Fruit fly (Drosophila melanogaster) whole organism, embryonic: ENCODE data around the gene Cka.
A peak's percentile ranks its signal among the peaks of the same experiment; 100 is the strongest.

ENCODE experiments used
- Ada2b ChIP-seq: fragments of 200-800 bp; sonication (Bioruptor generic); IDR thresholded peaks from 2 replicates; pipeline ENCODE4 v1.3.6; 2022; ENCODE audit warnings: missing biosample characterization, missing genetic modification characterization
- Antp ChIP-seq: fragments of 200-800 bp; sonication (Bioruptor generic); optimal IDR thresholded peaks from 3 replicates; lab custom pipeline; 2016; ENCODE audit warnings: missing biosample characterization, missing genetic modification characterization
- B-H2 ChIP-seq: fragments of 200-800 bp; sonication (Bioruptor generic); optimal IDR thresholded peaks from 2 replicates; lab custom pipeline; 2018; ENCODE audit warnings: missing biosample characterization, mild to moderate bottlenecking, missing genetic modification characterization
- CG11504 ChIP-seq: fragments of 200-800 bp; sonication (Bioruptor generic); optimal IDR thresholded peaks from 3 replicates; lab custom pipeline; 2019; ENCODE audit warnings: missing biosample characterization, mild to moderate bottlenecking, missing genetic modification characterization, moderate library complexity
- CG11695 ChIP-seq: fragments of 200-800 bp; sonication (Bioruptor generic); IDR thresholded peaks from 3 replicates; pipeline ENCODE4 v1.3.6; 2022; ENCODE audit warnings: missing biosample characterization, missing genetic modification characterization
- CG12236 ChIP-seq: fragments of 200-800 bp; sonication (Bioruptor generic); optimal IDR thresholded peaks from 2 replicates; lab custom pipeline; 2016; ENCODE audit warnings: missing biosample characterization, missing genetic modification characterization
- CG12659 ChIP-seq: fragments of 200-800 bp; sonication (Bioruptor generic); optimal IDR thresholded peaks from 3 replicates; lab custom pipeline; 2017; ENCODE audit warnings: mild to moderate bottlenecking, missing biosample characterization, missing genetic modification reagents, missing genetic modification characterization
- CG13123 ChIP-seq: fragments of 200-800 bp; sonication (Bioruptor generic); optimal IDR thresholded peaks from 2 replicates; lab custom pipeline; 2016; ENCODE audit warnings: missing biosample characterization, missing genetic modification characterization
- CG14050 ChIP-seq: fragments of 200-800 bp; sonication (Bioruptor generic); IDR thresholded peaks from 3 replicates; pipeline ENCODE4 v1.3.6; 2022; ENCODE audit warnings: missing biosample characterization, missing genetic modification characterization
- CG15269 ChIP-seq: fragments of 200-800 bp; sonication (Bioruptor generic); optimal IDR thresholded peaks from 2 replicates; lab custom pipeline; 2018; ENCODE audit warnings: missing biosample characterization, mild to moderate bottlenecking, missing genetic modification characterization, moderate library complexity
- CG15601 ChIP-seq: fragments of 200-800 bp; sonication (Bioruptor generic); optimal IDR thresholded peaks from 3 replicates; lab custom pipeline; 2019; ENCODE audit warnings: missing biosample characterization, mild to moderate bottlenecking, missing genetic modification characterization, moderate library complexity
- CG17912 ChIP-seq: fragments of 200-800 bp; sonication (Bioruptor generic); optimal IDR thresholded peaks from 2 replicates; lab custom pipeline; 2018; ENCODE audit warnings: missing biosample characterization, mild to moderate bottlenecking, missing genetic modification characterization
- CG18599 ChIP-seq: fragments of 200-800 bp; sonication (Bioruptor generic); optimal IDR thresholded peaks from 3 replicates; lab custom pipeline; 2017; ENCODE audit warnings: missing biosample characterization, missing genetic modification characterization, mild to moderate bottlenecking, moderate library complexity, missing genetic modification reagents
- CG30431 ChIP-seq: fragments of 200-800 bp; sonication (Bioruptor generic); optimal IDR thresholded peaks from 2 replicates; lab custom pipeline; 2017; ENCODE audit warnings: missing biosample characterization, missing genetic modification characterization
- CG31441 ChIP-seq: fragments of 200-800 bp; sonication (Bioruptor generic); IDR thresholded peaks from 2 replicates; pipeline ENCODE4 v1.3.6; 2022; ENCODE audit warnings: missing biosample characterization, missing genetic modification characterization
- CG3163 ChIP-seq: fragments of 200-800 bp; sonication (Bioruptor generic); optimal IDR thresholded peaks from 3 replicates; lab custom pipeline; 2016; ENCODE audit warnings: missing biosample characterization, missing genetic modification characterization
- CG5953 ChIP-seq: fragments of 200-800 bp; sonication (Bioruptor generic); IDR thresholded peaks from 2 replicates; pipeline ENCODE4 v1.3.6; 2022; ENCODE audit warnings: missing biosample characterization, missing genetic modification characterization
- CG7786 ChIP-seq: fragments of 200-800 bp; sonication (Bioruptor generic); optimal IDR thresholded peaks from 2 replicates; lab custom pipeline; 2016; ENCODE audit warnings: missing biosample characterization, missing genetic modification characterization
- CrebB ChIP-seq: fragments of 200-800 bp; sonication (Bioruptor generic); optimal IDR thresholded peaks from 3 replicates; lab custom pipeline; 2018; ENCODE audit warnings: missing biosample characterization, mild to moderate bottlenecking, missing genetic modification characterization
- Dad ChIP-seq: fragments of 200-800 bp; sonication (Bioruptor generic); optimal IDR thresholded peaks from 3 replicates; lab custom pipeline; 2016; ENCODE audit warnings: missing biosample characterization, missing genetic modification characterization
- HmgZ ChIP-seq: fragments of 200-800 bp; sonication (Bioruptor generic); optimal IDR thresholded peaks from 2 replicates; lab custom pipeline; 2018; ENCODE audit warnings: missing biosample characterization, mild to moderate bottlenecking, missing genetic modification characterization
- Hmr ChIP-seq: fragments of 200-800 bp; sonication (Bioruptor generic); optimal IDR thresholded peaks from 3 replicates; lab custom pipeline; 2017; ENCODE audit warnings: mild to moderate bottlenecking, missing biosample characterization, missing genetic modification reagents, missing genetic modification characterization
- Kr ChIP-seq: fragments of 200-800 bp; sonication (Bioruptor generic); optimal IDR thresholded peaks from 2 replicates; lab custom pipeline; 2017; ENCODE audit warnings: missing biosample characterization, mild to moderate bottlenecking, missing genetic modification characterization
- NK7.1 ChIP-seq: fragments of 200-800 bp; sonication (Bioruptor generic); optimal IDR thresholded peaks from 3 replicates; lab custom pipeline; 2016; ENCODE audit warnings: missing biosample characterization, missing genetic modification characterization
- Neu2 ChIP-seq: fragments of 200-800 bp; sonication (Bioruptor generic); optimal IDR thresholded peaks from 3 replicates; lab custom pipeline; 2016; ENCODE audit warnings: missing biosample characterization, missing genetic modification characterization, borderline replicate concordance
- NfI ChIP-seq: fragments of 200-800 bp; sonication (Bioruptor generic); optimal IDR thresholded peaks from 3 replicates; lab custom pipeline; 2018; ENCODE audit warnings: missing biosample characterization, mild to moderate bottlenecking, missing genetic modification characterization, moderate library complexity
- Opbp ChIP-seq: fragments of 200-800 bp; sonication (Bioruptor generic); IDR thresholded peaks from 3 replicates; pipeline ENCODE4 v1.3.6; 2022; ENCODE audit warnings: missing biosample characterization, missing genetic modification characterization; ENCODE audit not compliant: partially characterized antibody
- Sox100B ChIP-seq: fragments of 200-800 bp; sonication (Bioruptor generic); optimal IDR thresholded peaks from 3 replicates; lab custom pipeline; 2018; ENCODE audit warnings: missing biosample characterization, mild to moderate bottlenecking, missing genetic modification characterization
- Trl ChIP-seq, 3 experiments: fragments of >200 bp in 2 of 3; fragments of 200-800 bp in 1 of 3; sonication (Bioruptor generic) in 1 of 3; optimal IDR thresholded peaks; 2 replicates in 1 of 3; 3 replicates in 2 of 3; lab custom pipeline; 2016 to 2017; ENCODE audit warnings: missing biosample characterization in 1 of 3, missing genetic modification characterization in 1 of 3
- al ChIP-seq: fragments of 200-800 bp; sonication (Bioruptor generic); IDR thresholded peaks from 2 replicates; pipeline ENCODE4 v1.3.6; 2022; ENCODE audit warnings: missing biosample characterization, missing genetic modification characterization
- chinmo ChIP-seq: fragments of 200-800 bp; sonication (Bioruptor generic); IDR thresholded peaks from 4 replicates; pipeline ENCODE4 v1.3.6; 2022; ENCODE audit warnings: missing biosample characterization, missing genetic modification characterization; ENCODE audit not compliant: partially characterized antibody
- ci ChIP-seq: fragments of 200-800 bp; sonication (Bioruptor generic); IDR thresholded peaks from 3 replicates; pipeline ENCODE4 v1.3.6; 2022; ENCODE audit warnings: missing biosample characterization, missing genetic modification characterization
- dm ChIP-seq: fragments of 200-800 bp; sonication (Bioruptor generic); optimal IDR thresholded peaks from 3 replicates; lab custom pipeline; 2016; ENCODE audit warnings: missing biosample characterization, missing genetic modification characterization
- dmrt99B ChIP-seq: fragments of 200-800 bp; sonication (Bioruptor generic); optimal IDR thresholded peaks from 2 replicates; lab custom pipeline; 2018; ENCODE audit warnings: missing biosample characterization, mild to moderate bottlenecking, missing genetic modification characterization, moderate library complexity
- exex ChIP-seq: fragments of 200-800 bp; sonication (Bioruptor generic); optimal IDR thresholded peaks from 4 replicates; lab custom pipeline; 2018; ENCODE audit warnings: missing biosample characterization, mild to moderate bottlenecking, missing genetic modification characterization, moderate library complexity
- eyg ChIP-seq: fragments of 200-800 bp; sonication (Bioruptor generic); optimal IDR thresholded peaks from 3 replicates; lab custom pipeline; 2016; ENCODE audit warnings: missing biosample characterization, missing genetic modification characterization
- fru ChIP-seq: fragments of >200 bp; optimal IDR thresholded peaks from 2 replicates; lab custom pipeline; 2017
- grn ChIP-seq: fragments of 200-800 bp; sonication (Bioruptor generic); optimal IDR thresholded peaks from 3 replicates; lab custom pipeline; 2017; ENCODE audit warnings: missing biosample characterization, missing genetic modification characterization
- hth ChIP-seq: fragments of >200 bp; optimal IDR thresholded peaks from 2 replicates; lab custom pipeline; 2017; ENCODE audit warnings: inconsistent platforms
- lbe ChIP-seq: fragments of 200-800 bp; sonication (Bioruptor generic); optimal IDR thresholded peaks from 2 replicates; lab custom pipeline; 2016; ENCODE audit warnings: missing biosample characterization, mild to moderate bottlenecking, missing genetic modification characterization
- sd ChIP-seq: fragments of 200-800 bp; sonication (Bioruptor generic); optimal IDR thresholded peaks from 3 replicates; lab custom pipeline; 2018; ENCODE audit warnings: missing biosample characterization, mild to moderate bottlenecking, missing genetic modification characterization, moderate library complexity
- sens ChIP-seq: fragments of 200-800 bp; sonication (Bioruptor generic); peaks from one replicate; lab custom pipeline; 2016; ENCODE audit warnings: missing biosample characterization, missing genetic modification characterization
- sim ChIP-seq: fragments of 200-800 bp; sonication (Bioruptor generic); IDR thresholded peaks from 2 replicates; pipeline ENCODE4 v1.3.6; 2022; ENCODE audit warnings: missing biosample characterization, missing genetic modification characterization
- slbo ChIP-seq: fragments of 200-800 bp; sonication (Bioruptor generic); IDR thresholded peaks from 2 replicates; pipeline ENCODE4 v1.3.6; 2022; ENCODE audit warnings: missing biosample characterization, missing genetic modification characterization
- so ChIP-seq: fragments of 200-800 bp; sonication (Bioruptor generic); IDR thresholded peaks from 3 replicates; pipeline ENCODE4 v1.3.6; 2022; ENCODE audit warnings: missing biosample characterization, missing genetic modification characterization
- sob ChIP-seq: fragments of 200-800 bp; sonication (Bioruptor generic); IDR thresholded peaks from 2 replicates; pipeline ENCODE4 v1.3.6; 2022; ENCODE audit warnings: missing biosample characterization, missing genetic modification characterization
- sr ChIP-seq: fragments of 200-800 bp; sonication (Bioruptor generic); IDR thresholded peaks from 3 replicates; pipeline ENCODE4 v1.3.6; 2022; ENCODE audit warnings: missing biosample characterization, missing genetic modification characterization
- sug ChIP-seq: fragments of 200-800 bp; optimal IDR thresholded peaks from 2 replicates; lab custom pipeline; 2019; ENCODE audit warnings: missing biosample characterization, mild to moderate bottlenecking, missing genetic modification characterization, moderate library complexity

Gene Cka

DNA sequence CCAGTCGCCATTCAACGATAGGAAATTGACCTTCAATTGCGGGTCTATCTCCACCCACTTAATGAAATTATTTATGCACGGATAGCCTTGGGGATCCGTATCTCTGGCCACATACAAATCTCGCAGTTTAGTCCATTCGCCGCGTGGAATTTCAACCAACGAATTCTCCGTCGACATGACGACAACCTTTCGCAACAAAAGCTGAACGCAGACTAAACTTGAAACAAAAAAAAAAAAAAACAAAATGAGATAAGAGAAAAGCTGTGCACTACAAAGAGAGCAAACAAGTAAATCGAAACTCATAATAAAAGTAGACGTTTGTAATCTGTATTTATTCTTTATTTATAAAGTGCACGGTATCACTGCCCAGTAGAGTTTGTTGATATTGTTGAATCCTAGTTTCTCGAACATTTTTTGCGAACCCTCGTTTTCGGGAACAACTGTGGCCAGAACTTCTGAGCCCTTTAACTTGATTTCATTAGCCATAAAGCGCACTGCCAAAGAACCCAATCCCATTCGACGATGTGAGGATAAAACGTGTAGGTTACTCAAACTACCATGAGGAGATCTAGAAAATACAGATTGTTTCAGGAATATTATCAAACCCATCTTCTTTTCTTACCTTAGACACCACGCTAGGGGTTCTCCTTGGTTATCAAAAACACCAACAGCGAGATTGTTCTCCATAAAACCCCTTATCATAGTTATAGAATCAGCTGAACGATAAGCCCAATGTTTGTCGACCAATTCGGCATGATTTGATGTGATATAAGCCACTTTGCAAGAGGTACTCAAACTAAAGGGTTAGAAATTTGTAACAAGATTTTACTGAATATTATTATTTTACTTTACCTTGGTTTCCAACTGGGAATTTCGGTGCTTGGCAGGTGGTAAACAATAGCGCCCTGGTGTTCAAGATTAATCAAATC, 21.0 kb upstream of the Cka start, which contains the start of gene CG12560:
Gene CG12560, minus strand, starts transcription at position 195 of the 929 bp plus-strand sequence.
- peak; percentile 64 for TF ChIP-seq CG11504 (tag; lab: Kevin White, UChicago)
- TF ChIP-seq ci (GFP tag; lab: Robert Waterston, UW): 0 out of 3 replicates have a peak, but pooled peaks have one; percentile 6
- TF ChIP-seq Dad (GFP tag; lab: Kevin White, UChicago): no peak
- no peak for TF ChIP-seq hth (lab: Kevin White, UChicago)
- TF ChIP-seq CG5953 (GFP tag; lab: Robert Waterston, UW): no peak
- TF ChIP-seq Kr (GFP tag; lab: Kevin White, UChicago): no peak
- peak; percentile 2 for TF ChIP-seq CG13123
- TF ChIP-seq sob: 0 out of 2 replicates have a peak, but pooled peaks have one; percentile 37
- peak; percentile 26; the same call in 1 of the 3 replicates for TF ChIP-seq CG11695 (GFP tag; lab: Robert Waterston, UW)
- TF ChIP-seq so (GFP tag; lab: Robert Waterston, UW): peak; percentile 71; the same call in 2 of the 3 replicates
- peak; percentile 9 for TF ChIP-seq Hmr (GFP tag; lab: Kevin White, UChicago)
- peak; percentile 19 for TF ChIP-seq Sox100B
- TF ChIP-seq Ada2b: no peak
- no peak for TF ChIP-seq NK7.1 (GFP tag; lab: Kevin White, UChicago)
- peak; percentile 75 for TF ChIP-seq sug (tag; lab: Kevin White, UChicago)
- peak; percentile 2 for TF ChIP-seq Antp (GFP tag; lab: Kevin White, UChicago)
- peak; percentile 28 for TF ChIP-seq sens (GFP tag; lab: Kevin White, UChicago)
- TF ChIP-seq HmgZ (tag; lab: Kevin White, UChicago): peak; percentile 8
- peak; percentile 26 for TF ChIP-seq CG12659 (GFP tag; lab: Kevin White, UChicago)
- TF ChIP-seq CG18599 (GFP tag; lab: Kevin White, UChicago): peak; percentile 30
- 0 out of 2 replicates have a peak, but pooled peaks have one; percentile 23 for TF ChIP-seq sim
- peak; percentile 27 for TF ChIP-seq dm (GFP tag; lab: Kevin White, UChicago)
- TF ChIP-seq CG31441: no peak
- TF ChIP-seq exex (tag; lab: Kevin White, UChicago): peak; percentile 42
- TF ChIP-seq Opbp: 0 out of 3 replicates have a peak, but pooled peaks have one; percentile 38
- peak; percentile 78 for TF ChIP-seq sd (tag; lab: Kevin White, UChicago)
- TF ChIP-seq dmrt99B: peak; percentile 33
- TF ChIP-seq eyg (GFP tag; lab: Kevin White, UChicago): no peak
- TF ChIP-seq lbe (GFP tag; lab: Kevin White, UChicago): no peak
- no peak for TF ChIP-seq CG12236
- TF ChIP-seq sr (GFP tag; lab: Robert Waterston, UW): no peak
- TF ChIP-seq al: no peak
- no peak for TF ChIP-seq Neu2
- TF ChIP-seq CG15601 (tag; lab: Kevin White, UChicago): peak; percentile 37
- peak; percentile 12 for TF ChIP-seq NfI (GFP tag; lab: Kevin White, UChicago)
- peak; percentile 73; the same call in 2 of the 4 replicates for TF ChIP-seq chinmo (GFP tag; lab: Robert Waterston, UW)
- TF ChIP-seq fru (lab: Kevin White, UChicago): no peak
- peak; percentile 78 for TF ChIP-seq grn (GFP tag; lab: Kevin White, UChicago)
- TF ChIP-seq B-H2: peak; percentile 6
- TF ChIP-seq CG3163 (GFP tag; lab: Kevin White, UChicago): peak; percentile 95
- TF ChIP-seq CG30431 (GFP tag; lab: Kevin White, UChicago): no peak
- TF ChIP-seq CG7786 (GFP tag; lab: Kevin White, UChicago): no peak
- TF ChIP-seq CG15269 (tag; lab: Kevin White, UChicago): peak; percentile 26
- TF ChIP-seq CG17912: peak; percentile 20
- peak; percentile 15 to 60 for TF ChIP-seq Trl (optimal IDR thresholded peaks at IDR 0.05; lab: Kevin White, UChicago)
- peak; percentile 40 for TF ChIP-seq Trl (GFP tag; optimal IDR thresholded peaks at IDR 0.05; lab: Kevin White, UChicago)
- TF ChIP-seq slbo (GFP tag; lab: Robert Waterston, UW): 0 out of 2 replicates have a peak, but pooled peaks have one; percentile 2
- no peak for TF ChIP-seq CG14050 (GFP tag; lab: Robert Waterston, UW)
- peak; percentile 13 for TF ChIP-seq CrebB
